Worm (Caenorhabditis elegans) whole organism, L2 larva: ENCODE data around the gene K08B12.1.

ENCODE experiments used
- gmeb-1 ChIP-seq: fragments of 150-350 bp; optimal IDR thresholded peaks from 2 replicates; lab custom pipeline; 2014; ENCODE audit warnings: missing biosample characterization, missing genetic modification characterization
- skn-1 ChIP-seq: sonication (generic microtip); optimal IDR thresholded peaks from 2 replicates; lab custom pipeline; 2017; ENCODE audit warnings: missing biosample characterization, missing genetic modification characterization
- unc-62 ChIP-seq: fragments of 150-350 bp; optimal IDR thresholded peaks from 2 replicates; lab custom pipeline; 2014; ENCODE audit warnings: missing biosample characterization, missing genetic modification reagents, missing genetic modification characterization

DNA sequence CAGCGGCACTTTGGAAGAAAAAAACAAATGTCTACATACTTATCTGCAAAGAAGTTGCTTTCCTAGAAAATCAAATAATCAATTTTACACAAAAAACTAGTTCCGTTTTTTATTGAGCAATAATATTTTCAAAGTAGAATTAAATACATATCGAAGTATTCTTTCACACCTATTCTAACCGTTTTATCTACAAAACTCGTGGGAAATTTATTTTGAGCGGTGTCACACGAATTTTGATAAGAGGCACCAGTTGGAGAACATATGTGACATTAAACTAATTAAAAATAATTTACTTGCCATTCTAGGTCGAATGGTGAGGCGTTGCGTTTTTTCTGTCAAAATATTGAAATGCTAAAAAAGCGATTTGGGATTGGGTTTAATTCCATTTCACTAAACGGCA, 9.8 kb downstream of the K08B12.1 start:
- TF ChIP-seq skn-1 (tag; lab: Kevin White, UChicago) (no peak), gmeb-1 (tag; lab: Kevin White, UChicago) (no peak), unc-62 (GFP tag; lab: Kevin White, UChicago) (no peak)
